Comparison of ENCODE assay signal across 6 worm cellular contexts in the genomic region with DNA sequence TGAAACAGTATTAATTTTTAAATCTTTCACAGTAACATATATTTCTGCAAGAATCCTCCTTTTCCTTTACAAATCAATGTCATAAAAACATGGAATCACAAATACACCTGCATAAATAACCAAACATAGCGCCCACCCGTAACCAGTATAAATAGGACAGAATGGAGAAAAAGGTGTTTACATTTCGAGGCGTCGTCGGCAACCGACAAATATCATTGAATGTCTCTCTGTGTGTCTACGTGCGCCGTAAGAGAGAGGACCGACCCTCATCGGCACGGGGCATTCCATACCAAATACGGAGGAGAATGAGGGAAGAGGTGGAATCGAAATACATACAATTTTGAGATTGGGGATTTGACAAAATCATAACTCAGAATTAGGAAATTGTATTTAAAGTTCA.
A peak's percentile ranks its signal among the peaks of the same experiment; 100 is the strongest.
TF ChIP-seq lines count a peak whose summit lies in the region.

No protein-coding gene starts in this region.

TF ChIP-seq in whole organism, L1 larva, 84 proteins besides CTCF, POLR2A, EP300 and RAD21 (continues in another document):
- TF ChIP-seq zag-1 (tag; optimal IDR thresholded peaks at IDR 0.05; lab: Kevin White, UChicago) (no peak), elt-2 (tag; optimal IDR thresholded peaks at IDR 0.05; lab: Kevin White, UChicago) (no peak), efl-3 (GFP tag; optimal IDR thresholded peaks at IDR 0.05; lab: Kevin White, UChicago) (no peak), nhr-12 (tag; optimal IDR thresholded peaks at IDR 0.05; lab: Kevin White, UChicago) (no peak), tlp-1 (tag; optimal IDR thresholded peaks at IDR 0.05; lab: Kevin White, UChicago) (no peak), nhr-28 (tag; optimal IDR thresholded peaks at IDR 0.05; lab: Kevin White, UChicago) (no peak), nhr-71 (tag; optimal IDR thresholded peaks at IDR 0.05; lab: Kevin White, UChicago) (peak; percentile 41), zip-4 (GFP tag; optimal IDR thresholded peaks at IDR 0.05; lab: Kevin White, UChicago) (no peak), fkh-10 (GFP tag; optimal IDR thresholded peaks at IDR 0.05; lab: Kevin White, UChicago) (no peak), ztf-11 (tag; optimal IDR thresholded peaks at IDR 0.05; lab: Kevin White, UChicago) (no peak), lin-39 (tag; optimal IDR thresholded peaks at IDR 0.05; lab: Kevin White, UChicago) (no peak), C16A3.4 (tag; optimal IDR thresholded peaks at IDR 0.05; lab: Kevin White, UChicago) (peak; percentile 26), lin-14 (GFP tag; optimal IDR thresholded peaks at IDR 0.05; lab: Kevin White, UChicago) (no peak), C04F5.9 (tag; optimal IDR thresholded peaks at IDR 0.05; lab: Kevin White, UChicago) (no peak), egl-13 (tag; optimal IDR thresholded peaks at IDR 0.05; lab: Kevin White, UChicago) (no peak)

TF ChIP-seq in whole organism, L2 larva, 48 proteins besides CTCF, POLR2A, EP300 and RAD21 (continues in another document):
- TF ChIP-seq nhr-25 (tag; optimal IDR thresholded peaks at IDR 0.05; lab: Kevin White, UChicago) (peak; percentile 16), nhr-129 (tag; optimal IDR thresholded peaks at IDR 0.05; lab: Kevin White, UChicago) (peak; percentile 29), ceh-82 (tag; optimal IDR thresholded peaks at IDR 0.05; lab: Kevin White, UChicago) (no peak), mab-5 (tag; optimal IDR thresholded peaks at IDR 0.05; lab: Kevin White, UChicago) (no peak), egl-27 (tag; optimal IDR thresholded peaks at IDR 0.05; lab: Kevin White, UChicago) (no peak), alr-1 (tag; optimal IDR thresholded peaks at IDR 0.05; lab: Kevin White, UChicago) (no peak), snpc-4 (tag; optimal IDR thresholded peaks at IDR 0.05; lab: Kevin White, UChicago) (peak; percentile 15), ztf-11 (tag; optimal IDR thresholded peaks at IDR 0.05; lab: Kevin White, UChicago) (no peak), zag-1 (tag; optimal IDR thresholded peaks at IDR 0.05; lab: Kevin White, UChicago) (no peak), unc-62 (GFP tag; optimal IDR thresholded peaks at IDR 0.05; lab: Kevin White, UChicago) (no peak), C34F6.9 (tag; optimal IDR thresholded peaks at IDR 0.05; lab: Kevin White, UChicago) (no peak), unc-39 (tag; optimal IDR thresholded peaks at IDR 0.05; lab: Kevin White, UChicago) (no peak), gmeb-1 (tag; optimal IDR thresholded peaks at IDR 0.05; lab: Kevin White, UChicago) (no peak), sma-3 (GFP tag; optimal IDR thresholded peaks at IDR 0.05; lab: Kevin White, UChicago) (no peak), blmp-1 (tag; optimal IDR thresholded peaks at IDR 0.05; lab: Kevin White, UChicago; ENCODE audit: insufficient read depth) (no peak)

TF ChIP-seq in whole organism, L3 larva, 47 proteins besides CTCF, POLR2A, EP300 and RAD21:
- TF ChIP-seq egl-27 (tag; optimal IDR thresholded peaks at IDR 0.05; lab: Kevin White, UChicago): no peak
- peak; percentile 29 for TF ChIP-seq nhr-23 (tag; optimal IDR thresholded peaks at IDR 0.05; lab: Kevin White, UChicago)
- peak; percentile 49 for TF ChIP-seq nhr-25 (tag; optimal IDR thresholded peaks at IDR 0.05; lab: Kevin White, UChicago)
- no peak for TF ChIP-seq elt-1 (tag; optimal IDR thresholded peaks at IDR 0.05; lab: Kevin White, UChicago)
- peak; percentile 60 for TF ChIP-seq snpc-4 (tag; optimal IDR thresholded peaks at IDR 0.05; lab: Kevin White, UChicago)
- peak; percentile 92 for TF ChIP-seq pha-4 (tag; optimal IDR thresholded peaks at IDR 0.05; lab: Kevin White, UChicago)

TF ChIP-seq in whole organism, L4 larva, 104 proteins besides CTCF, POLR2A, EP300 and RAD21:
- TF ChIP-seq nhr-6 (tag; optimal IDR thresholded peaks at IDR 0.05; lab: Kevin White, UChicago): peak; percentile 11
- no peak for TF ChIP-seq Y5F2A.4 (GFP tag; optimal IDR thresholded peaks at IDR 0.05; lab: Kevin White, UChicago)
TF ChIP-seq in whole organism, L4 larva: peak in this region for 1.

TF ChIP-seq in whole organism, midembryonic, 9 proteins besides CTCF, POLR2A, EP300 and RAD21:
- TF ChIP-seq ztf-23 (GFP tag; IDR thresholded peaks at IDR 0.05; lab: Robert Waterston, UW): peak; percentile 9; the same call in 1 of the 2 replicates
- TF ChIP-seq tab-1 (GFP tag; IDR thresholded peaks at IDR 0.05; lab: Robert Waterston, UW): no peak
- no peak for TF ChIP-seq ztf-29 (GFP tag; IDR thresholded peaks at IDR 0.05; lab: Robert Waterston, UW)

TF ChIP-seq in whole organism, mixed stage, embryonic, 35 proteins besides CTCF, POLR2A, EP300 and RAD21:
- TF ChIP-seq snpc-4 (tag; optimal IDR thresholded peaks at IDR 0.05; lab: Kevin White, UChicago) (no peak), pha-4 (tag; optimal IDR thresholded peaks at IDR 0.05; lab: Kevin White, UChicago) (peak; percentile 78)
